Worm (Caenorhabditis elegans): Measurements from ENCODE around the gene F53F4.16.

The F53F4.16 gene

DNA sequence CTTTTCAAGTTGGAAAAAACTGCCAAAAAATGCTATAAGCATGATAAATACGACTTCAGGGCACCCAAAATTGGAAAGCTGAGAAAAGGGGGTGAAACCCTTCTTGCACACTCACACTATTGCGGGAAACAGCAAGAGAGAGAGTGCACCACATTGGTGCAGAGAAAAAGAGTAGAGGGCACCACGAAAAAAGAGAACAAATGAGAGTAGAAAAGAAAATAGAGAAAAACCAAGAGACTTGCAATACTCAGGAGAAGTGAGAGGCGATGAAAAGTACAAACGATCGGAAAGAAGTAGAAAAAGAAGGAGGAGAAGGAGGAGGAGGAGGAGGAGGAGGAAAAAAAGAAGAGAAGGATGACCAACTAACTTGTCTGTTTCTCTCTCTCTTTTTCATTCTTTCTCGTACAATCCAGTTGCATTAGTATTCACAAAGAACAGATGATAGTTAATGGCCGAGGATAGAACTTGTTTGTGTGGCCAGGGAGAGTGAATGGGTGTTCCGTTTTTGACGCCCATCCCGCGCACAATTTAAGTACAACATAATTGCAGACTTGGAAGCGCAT is 33.7 kb upstream of the F53F4.16 start (continued):
- TF ChIP-seq ceh-100 (GFP tag; IDR thresholded peaks at IDR 0.05): no peak
- no peak for TF ChIP-seq B0035.1 (tag; optimal IDR thresholded peaks at IDR 0.05)
- no peak for TF ChIP-seq ztf-28 (GFP tag; IDR thresholded peaks at IDR 0.05)

DNA sequence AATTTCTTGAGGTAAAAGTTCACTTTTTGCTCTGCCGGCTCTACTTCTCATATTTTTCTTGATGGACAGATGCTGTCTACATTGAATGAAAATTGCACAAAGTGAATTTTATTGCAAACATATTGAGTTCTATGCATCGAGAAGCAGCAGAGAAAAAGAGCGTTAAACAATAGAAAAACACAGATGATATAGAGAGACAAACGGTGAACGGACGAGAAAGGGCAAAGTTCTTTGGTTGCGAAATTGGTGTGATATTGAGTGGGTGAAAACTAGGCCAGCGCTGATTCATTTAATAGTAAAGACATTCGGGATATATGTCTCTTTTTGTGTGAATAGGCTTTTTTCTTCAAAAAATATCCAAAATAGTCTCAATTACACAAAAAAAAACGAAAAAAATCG is 32.8 kb upstream of the F53F4.16 start:
- no peak for TF ChIP-seq egl-44 (GFP tag; IDR thresholded peaks at IDR 0.05)
- no peak for TF ChIP-seq madf-10 (tag; optimal IDR thresholded peaks at IDR 0.05)
- TF ChIP-seq nfyb-1 (GFP tag; IDR thresholded peaks at IDR 0.05): 0 out of 2 replicates have a peak, but pooled peaks have one; percentile 23
- TF ChIP-seq madf-3 (GFP tag; IDR thresholded peaks at IDR 0.05): 0 out of 2 replicates have a peak, but pooled peaks have one; percentile 71
- peak; percentile 14 for TF ChIP-seq snpc-1.1 (tag; optimal IDR thresholded peaks at IDR 0.05; ENCODE audit: insufficient read depth)
- 0 out of 2 replicates have a peak, but pooled peaks have one; percentile 20 for TF ChIP-seq Y53G8AR.9 (GFP tag; conservative IDR thresholded peaks at IDR 0.05)
- TF ChIP-seq chd-7 (tag; optimal IDR thresholded peaks at IDR 0.05): no peak
- no peak for TF ChIP-seq F37B4.10 (GFP tag; IDR thresholded peaks at IDR 0.05)
- no peak for TF ChIP-seq F52B5.7 (tag; optimal IDR thresholded peaks at IDR 0.05)
- TF ChIP-seq D2030.7 (GFP tag; IDR thresholded peaks at IDR 0.05): no peak
- no peak for TF ChIP-seq F22D6.2 (tag; optimal IDR thresholded peaks at IDR 0.05)
- TF ChIP-seq lag-1 (GFP tag; IDR thresholded peaks at IDR 0.05): no peak
- TF ChIP-seq pbrm-1 (GFP tag; IDR thresholded peaks at IDR 0.05): no peak
- TF ChIP-seq nhr-80 (tag; optimal IDR thresholded peaks at IDR 0.05): peak; percentile 8
- TF ChIP-seq cebp-1 (GFP tag; IDR thresholded peaks at IDR 0.05): peak; percentile 67
- peak; percentile 76 for TF ChIP-seq cebp-1 (tag; optimal IDR thresholded peaks at IDR 0.05)
- no peak for TF ChIP-seq athp-1 (tag; optimal IDR thresholded peaks at IDR 0.05)
- TF ChIP-seq akir-1 (GFP tag; optimal IDR thresholded peaks at IDR 0.05): no peak
- TF ChIP-seq attf-6 (GFP tag; IDR thresholded peaks at IDR 0.05): no peak
- no peak for TF ChIP-seq ztf-25 (GFP tag; IDR thresholded peaks at IDR 0.05)
- no peak for TF ChIP-seq let-526 (GFP tag; IDR thresholded peaks at IDR 0.05)
- TF ChIP-seq K11D2.4 (GFP tag; IDR thresholded peaks at IDR 0.05): 0 out of 2 replicates have a peak, but pooled peaks have one; percentile 29
- no peak for TF ChIP-seq sdz-38 (tag; optimal IDR thresholded peaks at IDR 0.05)
- no peak for TF ChIP-seq T26A5.8 (tag; optimal IDR thresholded peaks at IDR 0.05)
- TF ChIP-seq unc-130 (GFP tag; optimal IDR thresholded peaks at IDR 0.05): no peak

DNA sequence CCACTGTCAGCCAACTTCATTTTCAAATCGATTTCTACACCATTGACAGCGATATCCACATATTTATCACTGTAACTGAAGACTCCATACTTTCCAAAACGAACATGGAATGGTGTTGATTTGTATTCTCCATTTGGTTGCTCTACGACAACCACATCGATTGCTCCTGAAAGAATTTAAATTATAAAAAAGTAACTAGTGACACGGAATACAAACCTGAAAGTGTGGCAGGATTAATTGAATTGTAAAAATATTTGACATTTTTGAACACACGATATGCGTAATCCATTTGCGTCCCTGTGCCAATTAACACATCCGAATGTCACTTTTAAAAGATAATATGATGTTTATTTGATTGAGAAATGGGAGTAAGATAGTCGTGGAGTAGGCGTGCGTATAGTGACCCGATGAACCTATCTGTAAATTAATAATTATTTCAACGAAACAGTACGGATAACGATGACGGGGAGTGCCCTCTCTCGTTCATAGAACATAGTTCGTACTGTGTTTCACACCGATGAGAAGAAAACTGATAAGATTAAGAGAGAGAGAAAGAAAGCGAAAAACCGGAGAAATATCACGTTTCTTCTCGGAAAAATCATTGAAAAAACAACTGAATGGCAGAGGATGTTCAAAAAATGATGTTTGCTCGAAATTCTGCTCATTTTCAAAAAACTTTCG is 32.2 kb upstream of the F53F4.16 start, which contains the start of gene lpin-1:
Gene lpin-1, minus strand, starts transcription at position 417 of the 681 bp plus-strand sequence.
- TF ChIP-seq nfyb-1 (GFP tag; IDR thresholded peaks at IDR 0.05) (0 out of 2 replicates have a peak, but pooled peaks have one; percentile 7), attf-6 (GFP tag; IDR thresholded peaks at IDR 0.05) (no peak), nhr-90 (tag; optimal IDR thresholded peaks at IDR 0.05) (no peak), die-1 (tag; optimal IDR thresholded peaks at IDR 0.05) (no peak), mxl-1 (tag; optimal IDR thresholded peaks at IDR 0.05) (no peak), hlh-26 (GFP tag; conservative IDR thresholded peaks at IDR 0.05) (no peak), ama-1 (optimal IDR thresholded peaks at IDR 0.05) (no peak), ama-1 (GFP tag; optimal IDR thresholded peaks at IDR 0.05) (peak in 1 of 2 experiments; percentile 19), pha-4 (tag; optimal IDR thresholded peaks at IDR 0.05) (no peak), F55B11.4 (tag; optimal IDR thresholded peaks at IDR 0.05; ENCODE audit: borderline replicate concordance, insufficient read depth) (no peak), ccch-3 (GFP tag; optimal IDR thresholded peaks at IDR 0.05) (no peak), C17E4.6 (GFP tag; IDR thresholded peaks at IDR 0.05) (0 out of 2 replicates have a peak, but pooled peaks have one; percentile 12), aptf-2 (GFP tag; conservative IDR thresholded peaks at IDR 0.05) (no peak), nhr-80 (tag; optimal IDR thresholded peaks at IDR 0.05) (peak; percentile 70), lin-35 (GFP tag; optimal IDR thresholded peaks at IDR 0.05) (peak in 1 of 3 experiments; percentile 46), Y53G8AR.9 (GFP tag; conservative IDR thresholded peaks at IDR 0.05) (0 out of 2 replicates have a peak, but pooled peaks have one; percentile 12), ztf-25 (GFP tag; IDR thresholded peaks at IDR 0.05) (no peak), madf-10 (tag; optimal IDR thresholded peaks at IDR 0.05) (no peak), snpc-3.4 (tag; optimal IDR thresholded peaks at IDR 0.05) (no peak), ZK185.1 (tag; optimal IDR thresholded peaks at IDR 0.05; ENCODE audit: poor library complexity, severe bottlenecking) (no peak), ceh-79 (tag; optimal IDR thresholded peaks at IDR 0.05) (peak; percentile 29), nfya-1 (tag; optimal IDR thresholded peaks at IDR 0.05; ENCODE audit: borderline replicate concordance, insufficient read depth) (no peak), unc-62 (GFP tag; optimal IDR thresholded peaks at IDR 0.05) (no peak)

All from whole organism, young adult.